Worm (Caenorhabditis elegans) whole organism, L1 larva: ENCODE measurements around the gene sop-2.

Experiments
- alr-1 ChIP-seq: fragments of 200-800 bp; sonication (Bioruptor generic); optimal IDR thresholded peaks from 2 replicates; lab custom pipeline; 2018; ENCODE audit warnings: borderline replicate concordance, mild to moderate bottlenecking, missing genetic modification characterization, missing compliant biosample characterization
- dpl-1 ChIP-seq, 3 experiments: fragments of 150-350 bp in 2 of 3; sonication (generic microtip) in 1 of 3; optimal IDR thresholded peaks; 2 replicates each; lab custom pipeline; 2014 to 2017; ENCODE audit warnings: missing biosample characterization in 3 of 3, missing genetic modification characterization in 3 of 3, missing genetic modification reagents in 3 of 3
- fkh-10 ChIP-seq: sonication (generic microtip); optimal IDR thresholded peaks from 2 replicates; lab custom pipeline; 2017; ENCODE audit warnings: missing biosample characterization, missing genetic modification reagents, missing genetic modification characterization
- jun-1 ChIP-seq: fragments of 150-350 bp; optimal IDR thresholded peaks from 2 replicates; lab custom pipeline; 2014; ENCODE audit warnings: missing biosample characterization, missing genetic modification reagents, missing genetic modification characterization
- nhr-47 ChIP-seq: sonication (generic microtip); optimal IDR thresholded peaks from 2 replicates; lab custom pipeline; 2016; ENCODE audit warnings: mild to moderate bottlenecking, missing genetic modification characterization, moderate library complexity, missing compliant biosample characterization
- nhr-84 ChIP-seq: sonication (generic microtip); optimal IDR thresholded peaks from 2 replicates; lab custom pipeline; 2017; ENCODE audit warnings: missing biosample characterization, missing genetic modification characterization
- snpc-4 ChIP-seq: fragments of 150-350 bp; optimal IDR thresholded peaks from 2 replicates; lab custom pipeline; 2014; ENCODE audit warnings: missing biosample characterization, missing genetic modification characterization
- sptf-1 ChIP-seq: fragments of 150-350 bp; optimal IDR thresholded peaks from 2 replicates; lab custom pipeline; 2014; ENCODE audit warnings: missing biosample characterization, missing genetic modification characterization
- unc-62 ChIP-seq: fragments of 150-350 bp; optimal IDR thresholded peaks from 2 replicates; lab custom pipeline; 2014; ENCODE audit warnings: missing biosample characterization, missing genetic modification reagents, missing genetic modification characterization
- vab-15 ChIP-seq: sonication (generic microtip); optimal IDR thresholded peaks from 2 replicates; lab custom pipeline; 2017; ENCODE audit warnings: missing genotype, mild to moderate bottlenecking, missing genetic modification characterization, missing compliant biosample characterization

DNA sequence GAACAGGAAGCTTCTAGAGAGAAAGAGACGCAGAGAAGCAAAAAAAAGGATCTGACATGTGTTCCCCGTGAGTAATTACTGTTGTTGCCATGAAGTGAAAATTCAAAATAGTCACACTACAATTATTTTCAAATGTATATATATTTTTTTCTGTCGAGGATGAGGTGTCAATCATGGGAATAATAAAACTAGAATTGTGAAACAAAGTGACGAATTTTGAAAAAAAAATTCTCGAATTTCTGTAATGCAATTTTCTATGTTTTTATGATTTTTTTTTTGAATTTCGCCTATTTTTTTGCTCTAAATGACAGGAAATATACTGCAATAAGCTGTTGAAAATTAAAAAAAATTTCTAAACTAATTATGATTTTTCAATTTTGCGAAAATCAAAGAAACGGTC, 13.4 kb downstream of the sop-2 start:
- TF ChIP-seq snpc-4 (tag; lab: Kevin White, UChicago) = no peak
- TF ChIP-seq unc-62 (GFP tag; lab: Kevin White, UChicago) = no peak
- no peak for TF ChIP-seq jun-1 (tag; lab: Kevin White, UChicago)
- TF ChIP-seq fkh-10 (GFP tag; lab: Kevin White, UChicago) = no peak
- TF ChIP-seq nhr-47 (tag; lab: Kevin White, UChicago) = no peak
- no peak for TF ChIP-seq nhr-84 (tag; lab: Kevin White, UChicago)
- no peak for TF ChIP-seq alr-1 (tag; lab: Kevin White, UChicago)
- no peak for TF ChIP-seq sptf-1
- TF ChIP-seq dpl-1 (GFP tag; optimal IDR thresholded peaks at IDR 0.05; lab: Kevin White, UChicago) = no peak
- TF ChIP-seq vab-15 (tag; lab: Kevin White, UChicago) = no peak
